Fruit fly (Drosophila melanogaster) whole organism, embryonic: Measurements from ENCODE around the gene CG15473.

Experiments
- CG10543 ChIP-seq: fragments of 200-800 bp; sonication (Bioruptor generic); optimal IDR thresholded peaks from 3 replicates; lab custom pipeline; 2017; ENCODE audit warnings: missing biosample characterization, mild to moderate bottlenecking, missing genetic modification characterization, moderate library complexity
- CG11398 ChIP-seq: fragments of 200-800 bp; sonication (Bioruptor generic); optimal IDR thresholded peaks from 2 replicates; lab custom pipeline; 2016; ENCODE audit warnings: missing biosample characterization, missing genetic modification characterization
- CG13287 ChIP-seq: fragments of 200-800 bp; sonication (Bioruptor generic); IDR thresholded peaks from 2 replicates; pipeline ENCODE4 v1.3.6; 2022; ENCODE audit warnings: missing biosample characterization, missing genetic modification characterization; ENCODE audit not compliant: partially characterized antibody
- CG14014 ChIP-seq: fragments of 200-800 bp; sonication (Bioruptor generic); IDR thresholded peaks from 2 replicates; pipeline ENCODE4 v1.3.6; 2022; ENCODE audit warnings: missing biosample characterization, missing genetic modification characterization
- CG14860 ChIP-seq: fragments of 200-800 bp; sonication (Bioruptor generic); IDR thresholded peaks from 3 replicates; pipeline ENCODE4 v1.3.6; 2022; ENCODE audit warnings: missing biosample characterization, missing genetic modification characterization; ENCODE audit not compliant: partially characterized antibody
- CG1529 ChIP-seq: fragments of 200-800 bp; sonication (Bioruptor generic); optimal IDR thresholded peaks from 3 replicates; lab custom pipeline; 2018; ENCODE audit warnings: missing biosample characterization, missing genetic modification characterization
- CG16815 ChIP-seq: fragments of 200-800 bp; sonication (Bioruptor generic); optimal IDR thresholded peaks from 3 replicates; lab custom pipeline; 2017; ENCODE audit warnings: missing biosample characterization, mild to moderate bottlenecking, missing genetic modification characterization
- CG16863 ChIP-seq: fragments of 200-800 bp; sonication (Bioruptor generic); optimal IDR thresholded peaks from 3 replicates; lab custom pipeline; 2016; ENCODE audit warnings: missing biosample characterization, missing genetic modification characterization
- CG17385 ChIP-seq: fragments of 200-800 bp; sonication (Bioruptor generic); optimal IDR thresholded peaks from 3 replicates; lab custom pipeline; 2018; ENCODE audit warnings: missing biosample characterization, mild to moderate bottlenecking, missing genetic modification characterization
- CG2199 ChIP-seq: fragments of 200-800 bp; sonication (Bioruptor generic); IDR thresholded peaks from 3 replicates; pipeline ENCODE4 v1.3.6; 2022; ENCODE audit warnings: missing biosample characterization, missing genetic modification characterization
- CG31365 ChIP-seq: fragments of 200-800 bp; sonication (Bioruptor generic); optimal IDR thresholded peaks from 2 replicates; lab custom pipeline; 2018; ENCODE audit warnings: missing biosample characterization, mild to moderate bottlenecking, missing genetic modification characterization
- CG31441 ChIP-seq: fragments of 200-800 bp; sonication (Bioruptor generic); IDR thresholded peaks from 2 replicates; pipeline ENCODE4 v1.3.6; 2022; ENCODE audit warnings: missing biosample characterization, missing genetic modification characterization
- CG34422 ChIP-seq: fragments of 200-800 bp; sonication (Bioruptor generic); IDR thresholded peaks from 3 replicates; pipeline ENCODE4 v1.3.6; 2022; ENCODE audit warnings: missing biosample characterization, missing genetic modification characterization
- CG4328 ChIP-seq: fragments of 200-800 bp; sonication (Bioruptor generic); optimal IDR thresholded peaks from 3 replicates; lab custom pipeline; 2017; ENCODE audit warnings: missing biosample characterization, missing genetic modification reagents, missing genetic modification characterization
- CG4707 ChIP-seq: fragments of 200-800 bp; sonication (Bioruptor generic); optimal IDR thresholded peaks from 2 replicates; lab custom pipeline; 2018; ENCODE audit warnings: missing biosample characterization, mild to moderate bottlenecking, missing genetic modification characterization, moderate library complexity
- CG6654 ChIP-seq: fragments of 200-800 bp; sonication (Bioruptor generic); optimal IDR thresholded peaks from 2 replicates; lab custom pipeline; 2017; ENCODE audit warnings: missing biosample characterization, mild to moderate bottlenecking, missing genetic modification characterization
- CG7745 ChIP-seq: fragments of 200-800 bp; sonication (Bioruptor generic); optimal IDR thresholded peaks from 2 replicates; lab custom pipeline; 2018; ENCODE audit warnings: missing biosample characterization, mild to moderate bottlenecking, missing genetic modification characterization, moderate library complexity
- CG8478 ChIP-seq: fragments of >200 bp; optimal IDR thresholded peaks from 2 replicates; lab custom pipeline; 2018
- D ChIP-seq, 2 experiments: fragments of 200-800 bp in 1 of 2; fragments of >200 bp in 1 of 2; sonication (Bioruptor generic) in 1 of 2; optimal IDR thresholded peaks; 2 replicates in 1 of 2; 3 replicates in 1 of 2; lab custom pipeline; 2017; ENCODE audit warnings: mild to moderate bottlenecking in 1 of 2, missing biosample characterization in 1 of 2, missing genetic modification characterization in 1 of 2, missing genetic modification reagents in 1 of 2
- Doc3 ChIP-seq: fragments of 200-800 bp; sonication (Bioruptor generic); IDR thresholded peaks from 3 replicates; pipeline ENCODE4 v1.3.6; 2022; ENCODE audit warnings: missing biosample characterization, missing genetic modification characterization; ENCODE audit not compliant: partially characterized antibody
- Gsc ChIP-seq: fragments of 200-800 bp; sonication (Bioruptor generic); IDR thresholded peaks from 2 replicates; pipeline ENCODE4 v1.3.6; 2022; ENCODE audit warnings: missing biosample characterization, missing genetic modification characterization
- Hand ChIP-seq: fragments of 200-800 bp; sonication (Bioruptor generic); optimal IDR thresholded peaks from 2 replicates; lab custom pipeline; 2017; ENCODE audit warnings: mild to moderate bottlenecking, missing biosample characterization, missing genetic modification reagents, missing genetic modification characterization
- Hr39 ChIP-seq: fragments of >200 bp; optimal IDR thresholded peaks from 2 replicates; lab custom pipeline; 2017
- Hr51 ChIP-seq, 2 experiments: fragments of 200-800 bp; sonication (Bioruptor generic); optimal IDR thresholded peaks; 2 replicates in 1 of 2; 3 replicates in 1 of 2; lab custom pipeline; 2016 to 2018; ENCODE audit warnings: missing biosample characterization in 2 of 2, missing genetic modification characterization in 2 of 2, mild to moderate bottlenecking in 1 of 2, moderate library complexity in 1 of 2
- Mrtf ChIP-seq: fragments of 200-800 bp; sonication (Bioruptor generic); IDR thresholded peaks from 3 replicates; pipeline ENCODE4 v1.3.6; 2022; ENCODE audit warnings: missing biosample characterization, missing genetic modification characterization
- Nf-YC ChIP-seq: fragments of 200-800 bp; optimal IDR thresholded peaks from 3 replicates; lab custom pipeline; 2019; ENCODE audit warnings: missing biosample characterization, mild to moderate bottlenecking, missing genetic modification characterization, moderate library complexity
- Tbp ChIP-seq: fragments of >200 bp; optimal IDR thresholded peaks from 2 replicates; lab custom pipeline; 2018; ENCODE audit warnings: missing biosample characterization, missing genetic modification characterization
- al ChIP-seq: fragments of 200-800 bp; sonication (Bioruptor generic); IDR thresholded peaks from 2 replicates; pipeline ENCODE4 v1.3.6; 2022; ENCODE audit warnings: missing biosample characterization, missing genetic modification characterization
- corto ChIP-seq: fragments of 200-800 bp; sonication (Bioruptor generic); optimal IDR thresholded peaks from 2 replicates; lab custom pipeline; 2016; ENCODE audit warnings: missing biosample characterization, mild to moderate bottlenecking, missing genetic modification characterization, moderate library complexity
- crp ChIP-seq, 2 experiments: fragments of 200-800 bp; sonication (Bioruptor generic); optimal IDR thresholded peaks; 2 replicates in 1 of 2; 3 replicates in 1 of 2; lab custom pipeline; 2017; ENCODE audit warnings: missing biosample characterization in 2 of 2, missing genetic modification characterization in 2 of 2, mild to moderate bottlenecking in 1 of 2, moderate library complexity in 1 of 2
- dm ChIP-seq: fragments of 200-800 bp; sonication (Bioruptor generic); optimal IDR thresholded peaks from 3 replicates; lab custom pipeline; 2016; ENCODE audit warnings: missing biosample characterization, missing genetic modification characterization
- dysf ChIP-seq: fragments of 200-800 bp; sonication (Bioruptor generic); IDR thresholded peaks from 3 replicates; pipeline ENCODE4 v1.3.6; 2022; ENCODE audit warnings: missing biosample characterization, missing genetic modification characterization
- ftz-f1 ChIP-seq: fragments of 200-800 bp; sonication (Bioruptor generic); optimal IDR thresholded peaks from 2 replicates; lab custom pipeline; 2016; ENCODE audit warnings: missing biosample characterization, missing genetic modification characterization
- gt ChIP-seq: fragments of 200-800 bp; sonication (Bioruptor generic); IDR thresholded peaks from 2 replicates; pipeline ENCODE4 v1.3.6; 2022; ENCODE audit warnings: missing biosample characterization, missing genetic modification characterization
- lab ChIP-seq: fragments of 200-800 bp; sonication (Bioruptor generic); optimal IDR thresholded peaks from 3 replicates; lab custom pipeline; 2017; ENCODE audit warnings: missing biosample characterization, missing genetic modification characterization, mild to moderate bottlenecking, moderate library complexity, missing genetic modification reagents
- phol ChIP-seq: fragments of 200-800 bp; sonication (Bioruptor generic); optimal IDR thresholded peaks from 3 replicates; lab custom pipeline; 2018; ENCODE audit warnings: missing biosample characterization, mild to moderate bottlenecking, missing genetic modification characterization, moderate library complexity
- pzg ChIP-seq: fragments of 200-800 bp; sonication (Bioruptor generic); optimal IDR thresholded peaks from 3 replicates; lab custom pipeline; 2018; ENCODE audit warnings: missing biosample characterization, mild to moderate bottlenecking, missing genetic modification characterization, moderate library complexity
- repo ChIP-seq: fragments of 200-800 bp; sonication (Bioruptor generic); optimal IDR thresholded peaks from 2 replicates; lab custom pipeline; 2016; ENCODE audit warnings: missing biosample characterization, missing genetic modification characterization
- sc ChIP-seq, 3 experiments: fragments of >200 bp in 2 of 3; fragments of 200-800 bp in 1 of 3; sonication (Bioruptor generic) in 1 of 3; optimal IDR thresholded peaks; 2 replicates in 2 of 3; 3 replicates in 1 of 3; lab custom pipeline; 2017; ENCODE audit warnings: mild to moderate bottlenecking in 1 of 3, missing biosample characterization in 1 of 3, missing genetic modification characterization in 1 of 3, missing genetic modification reagents in 1 of 3
- sna ChIP-seq: fragments of 200-800 bp; sonication (Bioruptor generic); IDR thresholded peaks from 2 replicates; pipeline ENCODE4 v1.3.6; 2022; ENCODE audit warnings: missing biosample characterization, missing genetic modification characterization; ENCODE audit not compliant: partially characterized antibody
- so ChIP-seq: fragments of 200-800 bp; sonication (Bioruptor generic); IDR thresholded peaks from 3 replicates; pipeline ENCODE4 v1.3.6; 2022; ENCODE audit warnings: missing biosample characterization, missing genetic modification characterization
- stwl ChIP-seq: fragments of 200-800 bp; sonication (Bioruptor generic); optimal IDR thresholded peaks from 3 replicates; lab custom pipeline; 2018; ENCODE audit warnings: missing biosample characterization, mild to moderate bottlenecking, missing genetic modification characterization, moderate library complexity
- tna ChIP-seq: fragments of 200-800 bp; sonication (Bioruptor generic); IDR thresholded peaks from 2 replicates; pipeline ENCODE4 v1.3.6; 2022; ENCODE audit warnings: missing biosample characterization, missing genetic modification characterization; ENCODE audit not compliant: partially characterized antibody
- ttk ChIP-seq: fragments of 200-800 bp; sonication (Bioruptor generic); IDR thresholded peaks from 2 replicates; pipeline ENCODE4 v2.1.2; 2022; ENCODE audit warnings: missing biosample characterization, missing genetic modification characterization
- tup ChIP-seq: fragments of 200-800 bp; sonication (Bioruptor generic); optimal IDR thresholded peaks from 2 replicates; lab custom pipeline; 2016; ENCODE audit warnings: missing biosample characterization, mild to moderate bottlenecking, missing genetic modification characterization, moderate library complexity
- twi ChIP-seq: fragments of 200-800 bp; optimal IDR thresholded peaks from 2 replicates; lab custom pipeline; 2019; ENCODE audit warnings: missing biosample characterization, mild to moderate bottlenecking, missing genetic modification characterization, moderate library complexity
- vfl ChIP-seq: fragments of 200-800 bp; sonication (Bioruptor generic); optimal IDR thresholded peaks from 2 replicates; lab custom pipeline; 2016; ENCODE audit warnings: missing biosample characterization, missing genetic modification characterization

Gene CG15473

DNA sequence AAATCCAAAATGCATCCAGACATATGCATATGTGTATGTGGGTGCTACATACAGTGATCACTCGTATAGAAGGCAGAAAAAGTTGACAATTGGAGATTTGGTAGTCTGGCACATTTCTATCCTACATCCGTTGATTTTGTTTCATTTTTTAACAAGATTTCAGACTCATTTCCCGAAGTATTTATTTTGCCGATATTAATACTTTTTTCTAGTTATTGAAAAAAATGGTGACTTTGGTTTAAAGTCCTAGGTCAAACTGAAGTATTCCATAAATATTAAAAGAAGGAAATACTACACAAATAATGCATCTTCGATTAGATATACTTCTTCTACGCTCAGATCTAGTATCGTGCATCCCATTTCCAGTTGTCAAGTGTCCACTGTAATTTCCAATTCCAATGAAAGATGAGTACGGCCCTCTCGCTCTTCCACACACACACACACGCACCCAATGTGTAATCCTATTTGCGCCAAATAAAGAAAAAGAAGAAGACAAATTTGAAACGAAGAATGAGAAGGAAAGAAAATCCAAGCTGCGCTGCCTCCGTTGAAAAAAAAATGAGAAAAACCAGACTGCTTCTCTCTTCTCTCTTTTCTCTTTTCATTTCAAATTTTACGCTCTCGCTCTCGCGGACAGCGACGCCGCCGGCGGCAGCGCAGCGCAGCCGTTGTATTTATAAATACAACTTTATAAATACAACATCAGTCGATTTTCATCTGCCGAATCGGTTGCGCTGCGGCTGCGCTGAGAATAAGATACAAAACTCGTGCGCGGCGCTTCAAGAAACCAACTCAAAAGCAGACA, 37.2 kb downstream of the CG15473 start, which contains the start of gene peb (continued):
- TF ChIP-seq CG4328 (GFP tag; lab: Kevin White, UChicago) (no peak), Tbp (no peak), sc (optimal IDR thresholded peaks at IDR 0.05; lab: Kevin White, UChicago) (no peak), sc (GFP tag; optimal IDR thresholded peaks at IDR 0.05; lab: Kevin White, UChicago) (peak; percentile 34), CG2199 (GFP tag; lab: Robert Waterston, UW) (0 out of 3 replicates have a peak, but pooled peaks have one; percentile 44), Hr39 (no peak), crp (GFP tag; optimal IDR thresholded peaks at IDR 0.05; lab: Kevin White, UChicago) (no peak), CG11398 (GFP tag; lab: Kevin White, UChicago) (no peak), CG14860 (GFP tag; lab: Robert Waterston, UW) (no peak), gt (GFP tag; lab: Robert Waterston, UW) (0 out of 2 replicates have a peak, but pooled peaks have one; percentile 43), Mrtf (GFP tag; lab: Robert Waterston, UW) (no peak), al (no peak), Nf-YC (tag; lab: Kevin White, UChicago) (peak; percentile 89), CG14014 (GFP tag; lab: Robert Waterston, UW) (peak; percentile 39; the same call in 1 of the 2 replicates), lab (GFP tag; lab: Kevin White, UChicago) (peak; percentile 11), D (optimal IDR thresholded peaks at IDR 0.05; lab: Kevin White, UChicago) (no peak), D (GFP tag; optimal IDR thresholded peaks at IDR 0.05; lab: Kevin White, UChicago) (peak; percentile 67), vfl (GFP tag; lab: Kevin White, UChicago) (no peak), CG10543 (no peak), tna (no peak), CG8478 (lab: Kevin White, UChicago) (no peak), ttk (GFP tag; lab: Robert Waterston, UW) (no peak), CG31365 (tag; lab: Kevin White, UChicago) (no peak), Hand (GFP tag; lab: Kevin White, UChicago) (no peak), dm (GFP tag; lab: Kevin White, UChicago) (no peak), corto (no peak), CG13287 (GFP tag; lab: Robert Waterston, UW) (peak; percentile 45; the same call in 1 of the 2 replicates), ftz-f1 (no peak), dysf (GFP tag; lab: Robert Waterston, UW) (peak; percentile 41; the same call in 2 of the 3 replicates), pzg (GFP tag; lab: Kevin White, UChicago) (no peak), so (no peak; the same call in 2 of the 3 replicates), CG31441 (GFP tag; lab: Robert Waterston, UW) (peak; percentile 45; the same call in 1 of the 2 replicates), tup (GFP tag; lab: Kevin White, UChicago) (no peak), CG16863 (GFP tag; lab: Kevin White, UChicago) (peak; percentile 45), CG4707 (GFP tag; lab: Kevin White, UChicago) (no peak), Hr51 (GFP tag; optimal IDR thresholded peaks at IDR 0.05; lab: Kevin White, UChicago) (peak in 1 of 2 experiments; percentile 24), CG17385 (peak; percentile 90), repo (GFP tag; lab: Kevin White, UChicago) (no peak), CG6654 (GFP tag; lab: Kevin White, UChicago) (no peak), phol (tag; lab: Kevin White, UChicago) (peak; percentile 74), CG16815 (GFP tag; lab: Kevin White, UChicago) (peak; percentile 66), Gsc (GFP tag; lab: Robert Waterston, UW) (no peak), CG1529 (GFP tag; lab: Kevin White, UChicago) (peak; percentile 23), stwl (no peak), sna (GFP tag; lab: Robert Waterston, UW) (peak; percentile 54), twi (tag; lab: Kevin White, UChicago) (peak; percentile 50), Doc3 (GFP tag; lab: Robert Waterston, UW) (no peak; the same call in 2 of the 3 replicates), CG7745 (tag; lab: Kevin White, UChicago) (no peak), CG34422 (GFP tag; lab: Robert Waterston, UW) (peak; percentile 30; the same call in 1 of the 3 replicates)
